Worm (Caenorhabditis elegans) whole organism, midembryonic: Measurements from ENCODE around the gene F41D9.2.

Source experiments
- T22C8.4 ChIP-seq: fragments of 200-800 bp; sonication (Bioruptor generic); IDR thresholded peaks from 2 replicates; pipeline ENCODE4 v1.3.6; 2022; ENCODE audit warnings: missing genetic modification characterization, missing compliant biosample characterization
- flt-1 ChIP-seq: fragments of 200-800 bp; sonication (Bioruptor generic); IDR thresholded peaks from 2 replicates; pipeline ENCODE4 v1.3.6; 2022; ENCODE audit warnings: missing genetic modification characterization, missing compliant biosample characterization
- klf-2 ChIP-seq: fragments of 200-800 bp; sonication (Bioruptor generic); conservative IDR thresholded peaks from 2 replicates; pipeline ENCODE4 v1.3.6; 2022; ENCODE audit warnings: missing genetic modification reagents, missing genetic modification characterization, missing compliant biosample characterization
- med-1 ChIP-seq: sonication (generic microtip); optimal IDR thresholded peaks from 2 replicates; lab custom pipeline; 2017; ENCODE audit warnings: missing genetic modification characterization, mild to moderate bottlenecking, missing compliant biosample characterization, antibody characterized with exemption, missing genetic modification reagents; ENCODE audit not compliant: insufficient read depth
- ref-1 ChIP-seq: fragments of 200-800 bp; sonication (Bioruptor generic); conservative IDR thresholded peaks from 2 replicates; pipeline ENCODE4 v1.3.6; 2022; ENCODE audit warnings: missing genetic modification reagents, missing genetic modification characterization, missing compliant biosample characterization
- tab-1 ChIP-seq: fragments of 200-800 bp; sonication (Bioruptor generic); IDR thresholded peaks from 2 replicates; pipeline ENCODE4 v1.3.6; 2022; ENCODE audit warnings: missing genetic modification characterization, missing compliant biosample characterization
- ztf-23 ChIP-seq: fragments of 200-800 bp; sonication (Bioruptor generic); IDR thresholded peaks from 2 replicates; pipeline ENCODE4 v1.3.6; 2022; ENCODE audit warnings: missing genetic modification reagents, missing genetic modification characterization, missing compliant biosample characterization
- ztf-29 ChIP-seq: fragments of 200-800 bp; sonication (Bioruptor generic); IDR thresholded peaks from 2 replicates; pipeline ENCODE4 v1.3.6; 2022; ENCODE audit warnings: missing genetic modification reagents, missing genetic modification characterization, missing compliant biosample characterization

- TF ChIP-seq klf-2 (GFP tag; lab: Robert Waterston, UW) (no peak), med-1 (GFP tag; lab: Kevin White, UChicago) (no peak), ztf-23 (GFP tag; lab: Robert Waterston, UW) (no peak), tab-1 (GFP tag; lab: Robert Waterston, UW) (no peak), ref-1 (GFP tag; lab: Robert Waterston, UW) (no peak), T22C8.4 (GFP tag; lab: Robert Waterston, UW) (no peak), ztf-29 (no peak), flt-1 (GFP tag; lab: Robert Waterston, UW) (no peak)
Measured at ce11 chrX:8428319-8428888, 43.7 kb upstream of the F41D9.2 start, which contains the start of gene F08F1.3.
